Worm (Caenorhabditis elegans): ENCODE measurements around the gene Y48E1C.1.

DNA sequence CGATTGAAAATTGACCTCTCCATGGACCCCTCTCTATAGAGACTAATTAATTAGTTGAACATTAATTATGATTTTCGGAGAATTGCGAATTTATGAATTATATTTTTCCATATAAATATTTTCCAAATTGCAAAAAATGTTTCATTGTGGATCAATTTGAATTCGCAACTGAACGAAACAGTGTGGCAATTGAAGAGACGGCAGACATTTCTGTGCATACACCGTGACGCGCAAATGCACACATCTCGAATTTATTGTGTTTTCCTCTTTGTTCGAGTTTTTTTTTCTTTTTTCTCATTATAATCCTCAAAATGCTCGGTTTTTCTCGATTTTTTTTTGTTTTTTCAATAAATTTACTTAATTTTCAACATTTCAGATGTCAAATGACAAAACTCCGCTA lies 45.6 kb upstream of the Y48E1C.1 start, which contains the start of gene Y48C3A.20:
- no peak for TF ChIP-seq egl-27 (tag; optimal IDR thresholded peaks at IDR 0.05)
- no peak for TF ChIP-seq unc-39 (tag; optimal IDR thresholded peaks at IDR 0.05)
- TF ChIP-seq ztf-4 (tag; optimal IDR thresholded peaks at IDR 0.05) = no peak
- TF ChIP-seq unc-62 (GFP tag; optimal IDR thresholded peaks at IDR 0.05) = no peak
- TF ChIP-seq nhr-237 (tag; optimal IDR thresholded peaks at IDR 0.05) = no peak
- TF ChIP-seq lin-13 (GFP tag; optimal IDR thresholded peaks at IDR 0.05) = peak; percentile 69
- no peak for TF ChIP-seq lin-39 (tag; optimal IDR thresholded peaks at IDR 0.05)
- no peak for TF ChIP-seq nhr-77 (tag; optimal IDR thresholded peaks at IDR 0.05)
- TF ChIP-seq F13H6.1 (tag; optimal IDR thresholded peaks at IDR 0.05) = peak; percentile 77
- no peak for TF ChIP-seq nhr-10 (tag; optimal IDR thresholded peaks at IDR 0.05)
- no peak for TF ChIP-seq ceh-82 (tag; optimal IDR thresholded peaks at IDR 0.05)
- no peak for TF ChIP-seq nhr-23 (tag; optimal IDR thresholded peaks at IDR 0.05)
- no peak for TF ChIP-seq ama-1 (optimal IDR thresholded peaks at IDR 0.05)

Data from whole organism, L2 larva.